Worm (Caenorhabditis elegans) whole organism, L4 larva: Measurements from ENCODE around the gene npr-19.

Experiments used
- ZK546.5 ChIP-seq, 2 experiments: sonication (generic microtip); optimal IDR thresholded peaks; 2 replicates each; lab custom pipeline; 2017; ENCODE audit warnings: missing biosample characterization in 2 of 2, missing genetic modification characterization in 2 of 2
- nhr-237 ChIP-seq: sonication (generic microtip); optimal IDR thresholded peaks from 2 replicates; lab custom pipeline; 2017; ENCODE audit warnings: missing biosample characterization, missing genetic modification characterization
- nhr-28 ChIP-seq: fragments of 150-350 bp; optimal IDR thresholded peaks from 2 replicates; lab custom pipeline; 2014; ENCODE audit warnings: missing biosample characterization, missing genetic modification characterization
- pha-4 ChIP-seq, 2 experiments: fragments of 150-350 bp in 1 of 2; fragments of 200-800 bp in 1 of 2; sonication (Bioruptor generic) in 1 of 2; IDR thresholded peaks in 1 of 2; optimal IDR thresholded peaks in 1 of 2; 2 replicates each; pipeline versions ENCODE4 v1.3.6 to Lab custom; 2014 to 2022; ENCODE audit warnings: missing genetic modification characterization in 2 of 2, missing genetic modification reagents in 2 of 2, missing biosample characterization in 1 of 2, missing compliant biosample characterization in 1 of 2
- snpc-4 ChIP-seq: fragments of 150-350 bp; optimal IDR thresholded peaks from 2 replicates; lab custom pipeline; 2014; ENCODE audit warnings: missing biosample characterization, missing genetic modification characterization

DNA sequence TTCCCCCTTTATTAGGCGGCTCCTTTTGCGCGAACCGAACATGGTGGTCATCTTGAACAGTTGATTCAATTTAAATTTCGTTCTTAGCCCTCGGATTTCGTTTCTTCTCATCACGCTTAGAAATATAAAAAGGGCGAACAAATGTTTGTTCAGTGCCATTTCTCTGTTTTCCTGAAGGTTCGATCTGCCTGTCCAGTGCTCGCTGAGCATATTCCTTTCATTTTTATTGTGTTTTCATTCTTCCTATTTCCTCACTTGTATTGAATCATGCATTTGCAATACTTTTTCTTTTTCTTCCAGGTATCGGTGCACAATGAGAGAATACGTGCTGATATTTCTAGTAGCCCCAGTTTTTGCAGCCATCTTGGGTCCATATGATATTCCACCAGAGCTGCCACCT, 41.9 kb upstream of the npr-19 start, which contains the start of gene nas-15:
- TF ChIP-seq nhr-237 (tag; lab: Kevin White, UChicago): no peak
- TF ChIP-seq snpc-4 (tag; lab: Kevin White, UChicago): no peak
- no peak for TF ChIP-seq nhr-28 (tag; lab: Kevin White, UChicago)
- TF ChIP-seq pha-4 (GFP tag; IDR thresholded peaks at IDR 0.05; lab: Robert Waterston, UW): no peak
- no peak for TF ChIP-seq pha-4 (tag; optimal IDR thresholded peaks at IDR 0.05; lab: Kevin White, UChicago)
- no peak for TF ChIP-seq ZK546.5 (tag; optimal IDR thresholded peaks at IDR 0.05; lab: Kevin White, UChicago)
